Worm (Caenorhabditis elegans) whole organism, mixed stage, embryonic: ENCODE data around the gene sri-18.

Experiments
- M03D4.4 ChIP-seq: sonication (generic microtip); optimal IDR thresholded peaks from 2 replicates; lab custom pipeline; 2017; ENCODE audit warnings: mild to moderate bottlenecking, missing genetic modification characterization, missing compliant biosample characterization
- bed-3 ChIP-seq: fragments of 200-800 bp; sonication (Bioruptor generic); optimal IDR thresholded peaks from 3 replicates; lab custom pipeline; 2018; ENCODE audit warnings: mild to moderate bottlenecking, missing genetic modification characterization, moderate library complexity, missing compliant biosample characterization
- blmp-1 ChIP-seq: fragments of 150-350 bp; optimal IDR thresholded peaks from 2 replicates; lab custom pipeline; 2014; ENCODE audit warnings: missing biosample characterization, missing genetic modification characterization
- ceh-43 ChIP-seq: fragments of 200-800 bp; sonication (Bioruptor generic); optimal IDR thresholded peaks from 2 replicates; lab custom pipeline; 2018; ENCODE audit warnings: mild to moderate bottlenecking, missing genetic modification characterization, moderate library complexity, missing compliant biosample characterization
- ceh-83 ChIP-seq: fragments of 200-800 bp; sonication (Bioruptor generic); optimal IDR thresholded peaks from 2 replicates; lab custom pipeline; 2018; ENCODE audit warnings: mild to moderate bottlenecking, missing genetic modification characterization, missing compliant biosample characterization
- ces-1 ChIP-seq: fragments of 150-350 bp; optimal IDR thresholded peaks from 2 replicates; lab custom pipeline; 2014; ENCODE audit warnings: missing biosample characterization, missing genetic modification reagents, missing genetic modification characterization
- cnd-1 ChIP-seq: fragments of 200-800 bp; sonication (Bioruptor generic); optimal IDR thresholded peaks from 2 replicates; lab custom pipeline; 2018; ENCODE audit warnings: mild to moderate bottlenecking, missing genetic modification characterization, missing compliant biosample characterization
- drap-1 ChIP-seq: fragments of 200-800 bp; sonication (Bioruptor generic); optimal IDR thresholded peaks from 3 replicates; lab custom pipeline; 2018; ENCODE audit warnings: mild to moderate bottlenecking, missing genetic modification characterization, missing compliant biosample characterization
- elt-1 ChIP-seq: sonication (generic microtip); optimal IDR thresholded peaks from 2 replicates; lab custom pipeline; 2017; ENCODE audit warnings: missing genetic modification characterization, mild to moderate bottlenecking, missing compliant biosample characterization, antibody characterized with exemption, moderate library complexity, borderline replicate concordance; ENCODE audit not compliant: insufficient read depth
- elt-3 ChIP-seq: fragments of 150-350 bp; optimal IDR thresholded peaks from 2 replicates; lab custom pipeline; 2014; ENCODE audit warnings: missing biosample characterization, missing genetic modification characterization
- ham-2 ChIP-seq: fragments of 200-800 bp; sonication (Bioruptor generic); optimal IDR thresholded peaks from 2 replicates; lab custom pipeline; 2018; ENCODE audit warnings: mild to moderate bottlenecking, missing genetic modification characterization, missing compliant biosample characterization
- hlh-1 ChIP-seq: fragments of 150-350 bp; optimal IDR thresholded peaks from 2 replicates; lab custom pipeline; 2014; ENCODE audit warnings: missing biosample characterization, missing genetic modification reagents, missing genetic modification characterization
- lin-13 ChIP-seq: fragments of 150-350 bp; optimal IDR thresholded peaks from 2 replicates; lab custom pipeline; 2014; ENCODE audit warnings: missing biosample characterization, missing genetic modification characterization
- lsy-2 ChIP-seq: fragments of 150-350 bp; optimal IDR thresholded peaks from 2 replicates; lab custom pipeline; 2014; ENCODE audit warnings: missing biosample characterization, missing genetic modification characterization
- mab-5 ChIP-seq: fragments of 150-350 bp; optimal IDR thresholded peaks from 2 replicates; lab custom pipeline; 2014; ENCODE audit warnings: missing biosample characterization, missing genetic modification characterization
- mep-1 ChIP-seq: fragments of 150-350 bp; optimal IDR thresholded peaks from 2 replicates; lab custom pipeline; 2017; ENCODE audit warnings: missing biosample characterization, missing genetic modification reagents, missing genetic modification characterization, inconsistent platforms
- mls-2 ChIP-seq: sonication (generic microtip); optimal IDR thresholded peaks from 2 replicates; lab custom pipeline; 2016; ENCODE audit warnings: mild to moderate bottlenecking, missing genetic modification characterization, moderate library complexity, missing compliant biosample characterization
- nhr-12 ChIP-seq: fragments of 150-350 bp; optimal IDR thresholded peaks from 2 replicates; lab custom pipeline; 2014; ENCODE audit warnings: missing biosample characterization, missing genetic modification characterization
- nhr-2 ChIP-seq: fragments of 150-350 bp; optimal IDR thresholded peaks from 2 replicates; lab custom pipeline; 2014; ENCODE audit warnings: missing biosample characterization, missing genetic modification characterization
- nhr-237 ChIP-seq: fragments of 150-350 bp; optimal IDR thresholded peaks from 2 replicates; lab custom pipeline; 2014; ENCODE audit warnings: missing biosample characterization, missing genetic modification characterization
- nhr-28 ChIP-seq: fragments of 150-350 bp; optimal IDR thresholded peaks from 2 replicates; lab custom pipeline; 2014; ENCODE audit warnings: missing biosample characterization, missing genetic modification characterization
- nhr-76 ChIP-seq: sonication (generic microtip); optimal IDR thresholded peaks from 2 replicates; lab custom pipeline; 2017; ENCODE audit warnings: missing biosample characterization, missing genetic modification characterization
- pha-4 ChIP-seq: fragments of 150-350 bp; optimal IDR thresholded peaks from 2 replicates; lab custom pipeline; 2018; ENCODE audit warnings: missing biosample characterization, missing genetic modification reagents, missing genetic modification characterization
- sem-2 ChIP-seq: fragments of 200-800 bp; sonication (Bioruptor generic); optimal IDR thresholded peaks from 2 replicates; lab custom pipeline; 2018; ENCODE audit warnings: mild to moderate bottlenecking, missing genetic modification characterization, missing compliant biosample characterization
- snpc-4 ChIP-seq: fragments of 150-350 bp; optimal IDR thresholded peaks from 2 replicates; lab custom pipeline; 2014; ENCODE audit warnings: missing biosample characterization, missing genetic modification characterization
- sptf-1 ChIP-seq: sonication (generic microtip); optimal IDR thresholded peaks from 2 replicates; lab custom pipeline; 2017; ENCODE audit warnings: mild to moderate bottlenecking, missing genetic modification characterization, moderate library complexity, missing compliant biosample characterization
- tbx-8 ChIP-seq: fragments of 200-800 bp; sonication (Bioruptor generic); optimal IDR thresholded peaks from 2 replicates; lab custom pipeline; 2018; ENCODE audit warnings: mild to moderate bottlenecking, missing genetic modification characterization, moderate library complexity, missing compliant biosample characterization
- unc-120 ChIP-seq: sonication (generic microtip); optimal IDR thresholded peaks from 2 replicates; lab custom pipeline; 2017; ENCODE audit warnings: missing genetic modification characterization, missing compliant biosample characterization; ENCODE audit not compliant: poor library complexity, severe bottlenecking
- ztf-11 ChIP-seq: fragments of 150-350 bp; optimal IDR thresholded peaks from 2 replicates; lab custom pipeline; 2014; ENCODE audit warnings: missing biosample characterization, missing genetic modification characterization

The sri-18 gene

ce11 chrV:10291848-10292247 is 31.5 kb upstream of the sri-18 start:
- TF ChIP-seq pha-4 (no peak), mls-2 (no peak), elt-1 (tag; lab: Kevin White, UChicago) (no peak), ces-1 (GFP tag; lab: Kevin White, UChicago) (no peak), ztf-11 (tag; lab: Kevin White, UChicago) (no peak), ceh-83 (no peak), blmp-1 (tag; lab: Kevin White, UChicago) (no peak), lin-13 (tag; lab: Kevin White, UChicago) (no peak)

ce11 chrV:10289743-10290142 is 29.4 kb upstream of the sri-18 start, which contains the start of gene B0024.15:
B0024.15 (plus strand) TSS chrV:10290043.
- TF ChIP-seq blmp-1 (tag; lab: Kevin White, UChicago) (no peak), bed-3 (GFP tag; lab: Kevin White, UChicago) (no peak), mab-5 (tag; lab: Kevin White, UChicago) (no peak), lin-13 (tag; lab: Kevin White, UChicago) (no peak), hlh-1 (tag; lab: Kevin White, UChicago) (no peak), tbx-8 (GFP tag; lab: Kevin White, UChicago) (no peak), nhr-237 (no peak), snpc-4 (tag; lab: Kevin White, UChicago) (no peak), nhr-2 (tag; lab: Kevin White, UChicago) (no peak), ham-2 (GFP tag; lab: Kevin White, UChicago) (no peak), sem-2 (GFP tag; lab: Kevin White, UChicago) (no peak), M03D4.4 (no peak), ceh-43 (no peak), mep-1 (tag; lab: Kevin White, UChicago) (no peak), elt-1 (tag; lab: Kevin White, UChicago) (no peak)

ce11 chrV:10287260-10287659 is 26.9 kb upstream of the sri-18 start, which contains the start of gene B0024.3:
B0024.3 (plus strand) TSS chrV:10287560.
- TF ChIP-seq hlh-1 (tag; lab: Kevin White, UChicago) = no peak
- TF ChIP-seq lin-13 (tag; lab: Kevin White, UChicago) = no peak

ce11 chrV:10285853-10286252 is 25.5 kb upstream of the sri-18 start:
- no peak for TF ChIP-seq nhr-12 (tag; lab: Kevin White, UChicago)
- TF ChIP-seq nhr-28 = no peak
- no peak for TF ChIP-seq elt-3 (tag; lab: Kevin White, UChicago)
- TF ChIP-seq ham-2 (GFP tag; lab: Kevin White, UChicago) = no peak
- TF ChIP-seq nhr-2 (tag; lab: Kevin White, UChicago) = no peak
- no peak for TF ChIP-seq mls-2
- no peak for TF ChIP-seq drap-1 (GFP tag; lab: Kevin White, UChicago)
- TF ChIP-seq elt-1 (tag; lab: Kevin White, UChicago) = no peak

- no peak for TF ChIP-seq snpc-4 (tag; lab: Kevin White, UChicago)
- no peak for TF ChIP-seq ceh-43
- TF ChIP-seq M03D4.4 = no peak
- no peak for TF ChIP-seq sem-2 (GFP tag; lab: Kevin White, UChicago)
- no peak for TF ChIP-seq cnd-1 (tag; lab: Kevin White, UChicago)
- TF ChIP-seq elt-1 (tag; lab: Kevin White, UChicago) = no peak
- TF ChIP-seq nhr-76 (tag; lab: Kevin White, UChicago) = no peak
- TF ChIP-seq unc-120 = no peak
- no peak for TF ChIP-seq blmp-1 (tag; lab: Kevin White, UChicago)
- no peak for TF ChIP-seq elt-3 (tag; lab: Kevin White, UChicago)
- TF ChIP-seq ces-1 (GFP tag; lab: Kevin White, UChicago) = no peak
- TF ChIP-seq ham-2 (GFP tag; lab: Kevin White, UChicago) = no peak
- TF ChIP-seq tbx-8 (GFP tag; lab: Kevin White, UChicago) = no peak
- no peak for TF ChIP-seq drap-1 (GFP tag; lab: Kevin White, UChicago)
- TF ChIP-seq lsy-2 (tag; lab: Kevin White, UChicago) = no peak
- no peak for TF ChIP-seq ceh-83
- no peak for TF ChIP-seq ztf-11 (tag; lab: Kevin White, UChicago)
- no peak for TF ChIP-seq pha-4
- TF ChIP-seq sptf-1 (tag; lab: Kevin White, UChicago) = no peak
- no peak for TF ChIP-seq mab-5 (tag; lab: Kevin White, UChicago)
Observed at ce11 chrV:10283444-10283843, 23.1 kb upstream of the sri-18 start, which contains the start of gene lys-3. lys-3 (minus strand) TSS chrV:10283544.
